Worm (Caenorhabditis elegans) whole organism, midembryonic: ENCODE results near the gene nhr-67.

Experiments used
- cog-1 ChIP-seq: sonication (generic microtip); optimal IDR thresholded peaks from 2 replicates; lab custom pipeline; 2016; ENCODE audit warnings: missing genetic modification characterization, missing compliant biosample characterization
- flt-1 ChIP-seq: fragments of 200-800 bp; sonication (Bioruptor generic); IDR thresholded peaks from 2 replicates; pipeline ENCODE4 v1.3.6; 2022; ENCODE audit warnings: missing genetic modification characterization, missing compliant biosample characterization
- klf-2 ChIP-seq: fragments of 200-800 bp; sonication (Bioruptor generic); conservative IDR thresholded peaks from 2 replicates; pipeline ENCODE4 v1.3.6; 2022; ENCODE audit warnings: missing genetic modification reagents, missing genetic modification characterization, missing compliant biosample characterization
- tab-1 ChIP-seq: fragments of 200-800 bp; sonication (Bioruptor generic); IDR thresholded peaks from 2 replicates; pipeline ENCODE4 v1.3.6; 2022; ENCODE audit warnings: missing genetic modification characterization, missing compliant biosample characterization
- ztf-23 ChIP-seq: fragments of 200-800 bp; sonication (Bioruptor generic); IDR thresholded peaks from 2 replicates; pipeline ENCODE4 v1.3.6; 2022; ENCODE audit warnings: missing genetic modification reagents, missing genetic modification characterization, missing compliant biosample characterization
- ztf-29 ChIP-seq: fragments of 200-800 bp; sonication (Bioruptor generic); IDR thresholded peaks from 2 replicates; pipeline ENCODE4 v1.3.6; 2022; ENCODE audit warnings: missing genetic modification reagents, missing genetic modification characterization, missing compliant biosample characterization

DNA sequence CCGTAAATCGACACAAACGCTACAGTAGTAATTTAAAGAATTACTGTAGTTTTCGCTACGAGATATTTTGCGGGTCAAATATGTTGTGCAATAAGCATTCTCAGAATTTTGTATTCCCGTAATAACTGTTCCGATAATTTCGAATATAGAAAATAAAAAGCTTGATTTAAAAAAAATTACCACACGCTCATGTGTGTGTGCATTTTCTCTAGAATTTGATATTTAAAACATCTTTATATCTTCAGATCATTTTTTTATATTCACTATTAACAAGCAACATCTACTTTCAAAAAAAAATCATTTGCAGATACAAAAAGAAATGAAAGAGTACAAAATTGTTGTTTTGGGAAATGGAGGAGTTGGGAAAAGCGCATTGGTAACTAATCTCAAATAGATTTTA, 7.4 kb downstream of the nhr-67 start, which contains the start of gene rap-3:
- TF ChIP-seq ztf-23 (GFP tag; lab: Robert Waterston, UW) (no peak), ztf-29 (GFP tag; lab: Robert Waterston, UW) (no peak), klf-2 (GFP tag; lab: Robert Waterston, UW) (no peak), flt-1 (GFP tag; lab: Robert Waterston, UW) (no peak), cog-1 (tag; lab: Kevin White, UChicago) (no peak), tab-1 (GFP tag; lab: Robert Waterston, UW) (no peak)
